Worm (Caenorhabditis elegans): ENCODE results near the gene frm-3.

Gene frm-3

ce11 chrX:11585894-11586293 is 13.6 kb downstream of the frm-3 start:
- no peak for TF ChIP-seq hlh-15 (tag; optimal IDR thresholded peaks at IDR 0.05)
- TF ChIP-seq tbx-2 (tag; optimal IDR thresholded peaks at IDR 0.05): no peak
- TF ChIP-seq nhr-11 (tag; optimal IDR thresholded peaks at IDR 0.05): no peak
- TF ChIP-seq elt-2 (tag; optimal IDR thresholded peaks at IDR 0.05): no peak
- TF ChIP-seq dve-1 (tag; optimal IDR thresholded peaks at IDR 0.05): no peak
- TF ChIP-seq che-1 (tag; optimal IDR thresholded peaks at IDR 0.05): no peak
- TF ChIP-seq gmeb-2 (tag; optimal IDR thresholded peaks at IDR 0.05): no peak
- no peak for TF ChIP-seq madf-2 (tag; optimal IDR thresholded peaks at IDR 0.05)

ce11 chrX:11590545-11590944 is 18.2 kb downstream of the frm-3 start:
- TF ChIP-seq mec-3 (tag; optimal IDR thresholded peaks at IDR 0.05; ENCODE audit: borderline replicate concordance) (no peak), ceh-30 (tag; optimal IDR thresholded peaks at IDR 0.05) (no peak), ceh-45 (GFP tag; IDR thresholded peaks at IDR 0.05) (no peak), C38D4.7 (GFP tag; optimal IDR thresholded peaks at IDR 0.05) (no peak), madf-2 (tag; optimal IDR thresholded peaks at IDR 0.05) (no peak), hlh-15 (tag; optimal IDR thresholded peaks at IDR 0.05) (no peak)

ce11 chrX:11591620-11592019 is 19.3 kb downstream of the frm-3 start, which contains the start of gene F52D10.2:
TSS of gene F52D10.2 (minus strand) at chrX:11591720.
- TF ChIP-seq ahr-1 (tag; optimal IDR thresholded peaks at IDR 0.05): no peak
- TF ChIP-seq ttx-3 (tag; optimal IDR thresholded peaks at IDR 0.05): no peak
- TF ChIP-seq zip-5 (tag; optimal IDR thresholded peaks at IDR 0.05): no peak

ce11 chrX:11592539-11592938 is 20.2 kb downstream of the frm-3 start:
- TF ChIP-seq gmeb-2 (tag; optimal IDR thresholded peaks at IDR 0.05) (no peak), ceh-48 (tag; optimal IDR thresholded peaks at IDR 0.05) (no peak), ref-2 (tag; optimal IDR thresholded peaks at IDR 0.05) (no peak), tbx-2 (tag; optimal IDR thresholded peaks at IDR 0.05) (no peak), ama-1 (optimal IDR thresholded peaks at IDR 0.05) (no peak)

ce11 chrX:11596876-11597275 is 24.6 kb downstream of the frm-3 start:
- no peak for TF ChIP-seq ceh-18 (tag; optimal IDR thresholded peaks at IDR 0.05)
- no peak for TF ChIP-seq sox-2 (GFP tag; IDR thresholded peaks at IDR 0.05)
- no peak for TF ChIP-seq fkh-10 (GFP tag; optimal IDR thresholded peaks at IDR 0.05)
- no peak for TF ChIP-seq odd-2 (tag; optimal IDR thresholded peaks at IDR 0.05)
- no peak for TF ChIP-seq hlh-6 (tag; optimal IDR thresholded peaks at IDR 0.05)
- no peak for TF ChIP-seq unc-86 (tag; optimal IDR thresholded peaks at IDR 0.05)
- TF ChIP-seq ahr-1 (tag; optimal IDR thresholded peaks at IDR 0.05): no peak
- no peak for TF ChIP-seq ceh-9 (tag; optimal IDR thresholded peaks at IDR 0.05)
- no peak for TF ChIP-seq syd-9 (tag; optimal IDR thresholded peaks at IDR 0.05)
- no peak for TF ChIP-seq che-1 (tag; optimal IDR thresholded peaks at IDR 0.05)
- no peak for TF ChIP-seq T23F11.4 (GFP tag; optimal IDR thresholded peaks at IDR 0.05)
- no peak for TF ChIP-seq ceh-14 (tag; optimal IDR thresholded peaks at IDR 0.05)

ce11 chrX:11598839-11599238 is 26.5 kb downstream of the frm-3 start:
- TF ChIP-seq unc-86 (tag; optimal IDR thresholded peaks at IDR 0.05) (no peak), C38D4.7 (GFP tag; optimal IDR thresholded peaks at IDR 0.05) (no peak), ceh-19 (GFP tag; optimal IDR thresholded peaks at IDR 0.05) (no peak), sox-2 (GFP tag; IDR thresholded peaks at IDR 0.05) (no peak), ztf-16 (tag; optimal IDR thresholded peaks at IDR 0.05) (no peak), K09A11.1 (tag; optimal IDR thresholded peaks at IDR 0.05; ENCODE audit: insufficient read depth) (no peak), eyg-1 (tag; optimal IDR thresholded peaks at IDR 0.05) (no peak), unc-3 (GFP tag; conservative IDR thresholded peaks at IDR 0.05) (no peak), unc-3 (tag; optimal IDR thresholded peaks at IDR 0.05) (no peak), ceh-24 (tag; optimal IDR thresholded peaks at IDR 0.05) (no peak), ceh-31 (tag; optimal IDR thresholded peaks at IDR 0.05) (no peak), pat-9 (tag; optimal IDR thresholded peaks at IDR 0.05) (no peak), odd-2 (tag; optimal IDR thresholded peaks at IDR 0.05) (no peak), hlh-8 (tag; optimal IDR thresholded peaks at IDR 0.05) (no peak), ahr-1 (tag; optimal IDR thresholded peaks at IDR 0.05) (no peak), ttx-3 (tag; optimal IDR thresholded peaks at IDR 0.05) (no peak), pag-3 (tag; optimal IDR thresholded peaks at IDR 0.05; ENCODE audit: borderline replicate concordance) (no peak), pros-1 (tag; optimal IDR thresholded peaks at IDR 0.05) (no peak), nhr-11 (tag; optimal IDR thresholded peaks at IDR 0.05) (no peak), ceh-34 (tag; optimal IDR thresholded peaks at IDR 0.05) (no peak)

Measured in whole organism, late embryonic.